Worm (Caenorhabditis elegans) whole organism, late embryonic: ENCODE results near the gene rfip-1.

Source experiments
- C08G9.2 ChIP-seq: sonication (generic microtip); optimal IDR thresholded peaks from 2 replicates; lab custom pipeline; 2016; ENCODE audit warnings: mild to moderate bottlenecking, missing genetic modification characterization, moderate library complexity, missing compliant biosample characterization
- C38D4.7 ChIP-seq: fragments of 200-800 bp; sonication (Bioruptor generic); optimal IDR thresholded peaks from 2 replicates; lab custom pipeline; 2018; ENCODE audit warnings: mild to moderate bottlenecking, missing genetic modification characterization, moderate library complexity, missing compliant biosample characterization
- F13H6.1 ChIP-seq: sonication (generic microtip); optimal IDR thresholded peaks from 2 replicates; lab custom pipeline; 2016; ENCODE audit warnings: missing genetic modification characterization, missing compliant biosample characterization
- Y22D7AL.16 ChIP-seq: sonication (generic microtip); optimal IDR thresholded peaks from 2 replicates; lab custom pipeline; 2016; ENCODE audit warnings: missing genetic modification characterization, missing compliant biosample characterization
- ahr-1 ChIP-seq: sonication (generic microtip); optimal IDR thresholded peaks from 2 replicates; lab custom pipeline; 2016; ENCODE audit warnings: missing genetic modification characterization, missing compliant biosample characterization
- ceh-14 ChIP-seq: sonication (generic microtip); optimal IDR thresholded peaks from 2 replicates; lab custom pipeline; 2016; ENCODE audit warnings: missing genotype, missing genetic modification characterization, missing compliant biosample characterization
- ceh-18 ChIP-seq: sonication (generic microtip); optimal IDR thresholded peaks from 2 replicates; lab custom pipeline; 2016; ENCODE audit warnings: missing genetic modification characterization, missing compliant biosample characterization
- ceh-19 ChIP-seq: fragments of 200-800 bp; sonication (Bioruptor generic); optimal IDR thresholded peaks from 2 replicates; lab custom pipeline; 2018; ENCODE audit warnings: mild to moderate bottlenecking, missing genetic modification characterization, missing compliant biosample characterization
- ceh-22 ChIP-seq: sonication (generic microtip); optimal IDR thresholded peaks from 2 replicates; lab custom pipeline; 2017; ENCODE audit warnings: missing biosample characterization, missing genetic modification characterization
- ceh-24 ChIP-seq: sonication (generic microtip); optimal IDR thresholded peaks from 2 replicates; lab custom pipeline; 2016; ENCODE audit warnings: mild to moderate bottlenecking, missing genetic modification characterization, missing compliant biosample characterization
- ceh-31 ChIP-seq: sonication (generic microtip); optimal IDR thresholded peaks from 2 replicates; lab custom pipeline; 2016; ENCODE audit warnings: missing genetic modification characterization, missing compliant biosample characterization
- ceh-45 ChIP-seq: fragments of 200-800 bp; sonication (Bioruptor generic); IDR thresholded peaks from 2 replicates; pipeline ENCODE4 v1.3.6; 2022; ENCODE audit warnings: missing genetic modification reagents, missing genetic modification characterization, missing compliant biosample characterization
- ceh-9 ChIP-seq: sonication (generic microtip); optimal IDR thresholded peaks from 2 replicates; lab custom pipeline; 2016; ENCODE audit warnings: mild to moderate bottlenecking, missing genetic modification characterization, inconsistent platforms, missing compliant biosample characterization
- che-1 ChIP-seq: sonication (generic microtip); optimal IDR thresholded peaks from 2 replicates; lab custom pipeline; 2016; ENCODE audit warnings: mild to moderate bottlenecking, missing genetic modification characterization, missing compliant biosample characterization
- dmd-4 ChIP-seq: sonication (generic microtip); optimal IDR thresholded peaks from 2 replicates; lab custom pipeline; 2016; ENCODE audit warnings: borderline replicate concordance, missing genetic modification characterization, missing compliant biosample characterization
- elt-2 ChIP-seq: sonication (generic microtip); optimal IDR thresholded peaks from 2 replicates; lab custom pipeline; 2016; ENCODE audit warnings: missing genetic modification reagents, missing genetic modification characterization, missing compliant biosample characterization
- ets-4 ChIP-seq: sonication (generic microtip); optimal IDR thresholded peaks from 2 replicates; lab custom pipeline; 2016; ENCODE audit warnings: missing genetic modification characterization, missing compliant biosample characterization
- eyg-1 ChIP-seq: sonication (generic microtip); optimal IDR thresholded peaks from 2 replicates; lab custom pipeline; 2016; ENCODE audit warnings: missing genotype, missing genetic modification characterization, missing compliant biosample characterization
- fkh-6 ChIP-seq: sonication (generic microtip); optimal IDR thresholded peaks from 2 replicates; lab custom pipeline; 2016; ENCODE audit warnings: missing genetic modification characterization, missing compliant biosample characterization
- hlh-13 ChIP-seq: fragments of 200-800 bp; sonication (Bioruptor generic); optimal IDR thresholded peaks from 2 replicates; lab custom pipeline; 2018; ENCODE audit warnings: mild to moderate bottlenecking, missing genetic modification characterization, missing compliant biosample characterization
- hlh-8 ChIP-seq: sonication (generic microtip); optimal IDR thresholded peaks from 2 replicates; lab custom pipeline; 2016; ENCODE audit warnings: missing genotype, missing genetic modification characterization, missing compliant biosample characterization
- lin-11 ChIP-seq: fragments of 200-800 bp; sonication (Bioruptor generic); optimal IDR thresholded peaks from 2 replicates; lab custom pipeline; 2018; ENCODE audit warnings: mild to moderate bottlenecking, missing genetic modification characterization, missing compliant biosample characterization
- madf-2 ChIP-seq: sonication (generic microtip); optimal IDR thresholded peaks from 2 replicates; lab custom pipeline; 2017; ENCODE audit warnings: missing genetic modification characterization, missing compliant biosample characterization
- mec-3 ChIP-seq: sonication (generic microtip); optimal IDR thresholded peaks from 2 replicates; lab custom pipeline; 2016; ENCODE audit warnings: borderline replicate concordance, missing genetic modification characterization, missing compliant biosample characterization
- nfya-1 ChIP-seq: sonication (generic microtip); optimal IDR thresholded peaks from 2 replicates; lab custom pipeline; 2017; ENCODE audit warnings: missing genetic modification characterization, mild to moderate bottlenecking, missing compliant biosample characterization, antibody characterized with exemption, moderate library complexity
- nhr-232 ChIP-seq: sonication (generic microtip); optimal IDR thresholded peaks from 2 replicates; lab custom pipeline; 2016; ENCODE audit warnings: missing genetic modification characterization, missing compliant biosample characterization
- odd-2 ChIP-seq: sonication (generic microtip); optimal IDR thresholded peaks from 2 replicates; lab custom pipeline; 2017; ENCODE audit warnings: antibody characterized with exemption, mild to moderate bottlenecking, missing genetic modification characterization, missing compliant biosample characterization
- pag-3 ChIP-seq: sonication (generic microtip); optimal IDR thresholded peaks from 2 replicates; lab custom pipeline; 2016; ENCODE audit warnings: missing compliant biosample characterization, missing genetic modification characterization, borderline replicate concordance
- pax-1 ChIP-seq: fragments of 150-350 bp; optimal IDR thresholded peaks from 2 replicates; lab custom pipeline; 2014; ENCODE audit warnings: missing biosample characterization, missing genetic modification characterization
- pha-2 ChIP-seq: sonication (generic microtip); optimal IDR thresholded peaks from 2 replicates; lab custom pipeline; 2017; ENCODE audit warnings: mild to moderate bottlenecking, missing genetic modification characterization, missing compliant biosample characterization
- sox-4 ChIP-seq: sonication (generic microtip); optimal IDR thresholded peaks from 2 replicates; lab custom pipeline; 2017; ENCODE audit warnings: mild to moderate bottlenecking, missing genetic modification characterization, inconsistent platforms, missing compliant biosample characterization
- tbx-2 ChIP-seq: sonication (generic microtip); optimal IDR thresholded peaks from 2 replicates; lab custom pipeline; 2016; ENCODE audit warnings: missing genetic modification characterization, missing compliant biosample characterization
- ttx-3 ChIP-seq: sonication (generic microtip); optimal IDR thresholded peaks from 2 replicates; lab custom pipeline; 2016; ENCODE audit warnings: missing genetic modification reagents, missing genetic modification characterization, missing compliant biosample characterization
- unc-3 ChIP-seq, 2 experiments: fragments of 200-800 bp in 1 of 2; sonication (Bioruptor generic) in 1 of 2; sonication (generic microtip) in 1 of 2; conservative IDR thresholded peaks in 1 of 2; optimal IDR thresholded peaks in 1 of 2; 2 replicates each; pipeline versions ENCODE4 v1.3.6 to Lab custom; 2016 to 2022; ENCODE audit warnings: missing compliant biosample characterization in 2 of 2, missing genetic modification characterization in 2 of 2, missing genetic modification reagents in 1 of 2
- unc-42 ChIP-seq: sonication (generic microtip); optimal IDR thresholded peaks from 2 replicates; lab custom pipeline; 2016; ENCODE audit warnings: missing genotype, missing genetic modification characterization, missing compliant biosample characterization
- zip-5 ChIP-seq: sonication (generic microtip); optimal IDR thresholded peaks from 2 replicates; lab custom pipeline; 2016; ENCODE audit warnings: missing genetic modification characterization, missing compliant biosample characterization

Gene rfip-1

DNA sequence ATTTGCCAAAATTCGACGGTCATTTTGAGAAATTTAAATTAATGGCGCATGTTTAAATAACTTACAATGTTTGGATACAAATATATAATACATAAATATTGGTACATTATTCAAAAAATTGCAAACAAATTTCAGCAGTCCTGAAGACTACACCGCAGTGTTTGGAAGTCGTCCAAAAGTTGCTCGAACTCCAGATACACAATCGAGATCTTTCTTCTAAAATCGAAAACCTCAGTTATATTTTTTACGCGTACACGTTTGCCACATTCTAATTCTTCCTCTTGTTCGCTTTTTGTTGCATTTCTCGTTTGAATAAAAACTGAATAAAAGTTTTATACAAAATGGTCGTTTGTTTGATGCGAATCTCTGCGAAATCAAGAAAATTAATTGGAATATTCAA, 19.9 kb downstream of the rfip-1 start, which contains the start of gene tsp-18:
tsp-18 (plus strand) TSS at position 301 of the 400 bp plus-strand sequence.
- TF ChIP-seq unc-42 (tag; lab: Kevin White, UChicago) (no peak), ceh-22 (tag; lab: Kevin White, UChicago) (no peak), ceh-24 (tag; lab: Kevin White, UChicago) (no peak), pag-3 (no peak), ceh-14 (tag; lab: Kevin White, UChicago) (no peak), pax-1 (tag; lab: Kevin White, UChicago) (no peak), ceh-18 (tag; lab: Kevin White, UChicago) (no peak), Y22D7AL.16 (no peak), mec-3 (tag; lab: Kevin White, UChicago) (no peak), hlh-13 (GFP tag; lab: Kevin White, UChicago) (no peak), hlh-8 (no peak), zip-5 (no peak), C08G9.2 (tag; lab: Kevin White, UChicago) (no peak), lin-11 (tag; lab: Kevin White, UChicago) (no peak), fkh-6 (no peak)
- TF ChIP-seq, all 69 proteins: peak for 0

- TF ChIP-seq C08G9.2 (tag; lab: Kevin White, UChicago): no peak
- no peak for TF ChIP-seq ceh-9 (tag; lab: Kevin White, UChicago)
- no peak for TF ChIP-seq mec-3 (tag; lab: Kevin White, UChicago)
- TF ChIP-seq dmd-4 (tag; lab: Kevin White, UChicago): no peak
- TF ChIP-seq F13H6.1 (tag; lab: Kevin White, UChicago): no peak
- no peak for TF ChIP-seq elt-2
- TF ChIP-seq unc-3 (GFP tag; conservative IDR thresholded peaks at IDR 0.05; lab: Robert Waterston, UW): no peak
- TF ChIP-seq unc-3 (tag; optimal IDR thresholded peaks at IDR 0.05; lab: Kevin White, UChicago): no peak
- TF ChIP-seq hlh-8: no peak
- no peak for TF ChIP-seq Y22D7AL.16
- TF ChIP-seq odd-2: no peak
- no peak for TF ChIP-seq ahr-1 (tag; lab: Kevin White, UChicago)
- no peak for TF ChIP-seq C38D4.7
Measured at ce11 chrII:5906274-5906673, 21.9 kb downstream of the rfip-1 start, which contains the start of gene F59G1.8. Gene F59G1.8, plus strand, starts transcription at chrII:5906566.

DNA sequence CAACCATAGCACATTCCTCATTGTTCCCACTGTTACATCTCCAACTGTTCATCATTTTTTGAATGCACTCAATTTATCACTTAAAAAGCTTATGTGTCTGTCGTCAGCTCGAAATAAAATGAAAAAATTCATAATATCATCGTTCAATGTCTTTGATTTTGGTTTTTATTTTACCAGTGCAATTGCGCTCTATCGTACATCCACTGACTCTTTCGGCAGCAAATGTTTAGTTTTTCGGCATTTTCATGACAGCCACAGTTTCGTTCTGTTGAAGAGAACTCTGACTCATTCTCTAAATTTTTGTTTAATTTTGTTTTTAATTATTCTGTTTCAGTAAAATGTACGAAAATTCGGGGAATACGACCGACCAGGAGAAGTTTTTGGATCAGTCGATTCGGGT, 23.1 kb downstream of the rfip-1 start, which contains the start of gene vps-35:
vps-35 (plus strand) TSS at position 335 of the 400 bp plus-strand sequence.
- TF ChIP-seq unc-42 (tag; lab: Kevin White, UChicago): no peak
- peak; percentile 39 for TF ChIP-seq ceh-31
- TF ChIP-seq, all 69 proteins: peak for 1

DNA sequence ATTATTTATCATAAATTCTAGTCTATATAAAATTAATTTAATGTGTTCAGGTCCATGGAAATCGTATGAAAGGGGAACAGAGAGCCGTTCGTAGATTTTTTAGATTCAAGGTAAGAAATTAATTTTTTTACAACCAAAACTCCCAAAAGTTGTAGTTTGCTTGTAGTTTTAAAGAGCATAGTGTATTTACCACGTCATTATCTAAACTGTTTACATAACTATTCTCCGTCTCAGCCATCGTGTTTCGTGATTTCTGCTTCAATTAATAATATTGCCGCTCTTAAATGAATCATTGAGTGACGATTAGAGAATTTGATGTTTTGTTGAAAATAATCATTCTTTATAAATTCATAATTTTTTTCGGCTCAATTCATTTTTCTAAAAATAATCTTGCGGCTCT, 26.9 kb downstream of the rfip-1 start, which contains the start of gene cgt-3:
cgt-3 (plus strand) TSS at position 51 of the 400 bp plus-strand sequence.
- TF ChIP-seq ceh-24 (tag; lab: Kevin White, UChicago): no peak
- no peak for TF ChIP-seq pha-2 (tag; lab: Kevin White, UChicago)
- no peak for TF ChIP-seq eyg-1 (tag; lab: Kevin White, UChicago)
- TF ChIP-seq nfya-1: no peak
- no peak for TF ChIP-seq tbx-2
- no peak for TF ChIP-seq ceh-45 (GFP tag; lab: Robert Waterston, UW)
- no peak for TF ChIP-seq madf-2
- TF ChIP-seq sox-4 (tag; lab: Kevin White, UChicago): no peak
- no peak for TF ChIP-seq ceh-9 (tag; lab: Kevin White, UChicago)
- TF ChIP-seq ttx-3 (tag; lab: Kevin White, UChicago): no peak
- TF ChIP-seq ets-4: no peak
- TF ChIP-seq ceh-19 (GFP tag; lab: Kevin White, UChicago): no peak
- no peak for TF ChIP-seq mec-3 (tag; lab: Kevin White, UChicago)
- no peak for TF ChIP-seq nhr-232 (tag; lab: Kevin White, UChicago)
- no peak for TF ChIP-seq zip-5
- TF ChIP-seq che-1 (tag; lab: Kevin White, UChicago): no peak
- no peak for TF ChIP-seq F13H6.1 (tag; lab: Kevin White, UChicago)
